Fruit fly (Drosophila melanogaster): ENCODE measurements around the gene CG6138.

Gene CG6138

DNA sequence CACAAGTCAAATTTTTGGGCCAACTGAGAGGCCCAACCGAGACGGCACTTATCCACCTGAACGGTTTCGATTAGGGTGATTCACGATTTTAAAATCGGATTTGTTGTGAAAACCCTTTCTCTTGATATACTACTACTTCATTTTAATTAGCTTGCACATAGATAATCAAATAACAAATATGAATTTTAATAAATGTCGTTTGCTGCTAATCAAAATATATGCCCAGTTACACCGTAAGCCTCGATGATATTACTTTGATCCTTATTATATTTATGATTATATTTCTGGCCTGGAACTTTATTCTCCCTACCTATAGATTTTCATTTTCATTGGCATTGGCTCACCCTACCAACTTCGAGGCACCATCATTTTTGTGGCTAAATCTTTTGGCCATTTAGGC is 48.8 kb downstream of the CG6138 start (continued):
- TF ChIP-seq vri (GFP tag; optimal IDR thresholded peaks at IDR 0.05), result peak; percentile 62
- TF ChIP-seq CG31627 (GFP tag; optimal IDR thresholded peaks at IDR 0.05), result peak; percentile 55
- peak; percentile 71 for TF ChIP-seq topi (GFP tag; optimal IDR thresholded peaks at IDR 0.05)
- TF ChIP-seq fd59A (GFP tag; optimal IDR thresholded peaks at IDR 0.05), result peak; percentile 56
- TF ChIP-seq CG10669 (GFP tag; optimal IDR thresholded peaks at IDR 0.05), result peak; percentile 47
- peak; percentile 30 for TF ChIP-seq CG7368 (GFP tag; optimal IDR thresholded peaks at IDR 0.05)
- TF ChIP-seq CG34406 (GFP tag; optimal IDR thresholded peaks at IDR 0.05), result peak; percentile 71
- TF ChIP-seq CG6276 (GFP tag; optimal IDR thresholded peaks at IDR 0.05), result no peak
- peak; percentile 79 for TF ChIP-seq Met (GFP tag; optimal IDR thresholded peaks at IDR 0.05)
- peak; percentile 24 for TF ChIP-seq CG16779 (tag; optimal IDR thresholded peaks at IDR 0.05)
- TF ChIP-seq lz (GFP tag; optimal IDR thresholded peaks at IDR 0.05), result peak; percentile 66
- TF ChIP-seq CG8632 (GFP tag; optimal IDR thresholded peaks at IDR 0.05), result peak; percentile 54
- TF ChIP-seq CG6792 (GFP tag; optimal IDR thresholded peaks at IDR 0.05), result peak; percentile 67
- TF ChIP-seq svp (GFP tag), result peak; percentile 88
- TF ChIP-seq CG4318 (GFP tag; optimal IDR thresholded peaks at IDR 0.05), result peak; percentile 15
- peak; percentile 62 for TF ChIP-seq net (GFP tag; optimal IDR thresholded peaks at IDR 0.05)

DNA sequence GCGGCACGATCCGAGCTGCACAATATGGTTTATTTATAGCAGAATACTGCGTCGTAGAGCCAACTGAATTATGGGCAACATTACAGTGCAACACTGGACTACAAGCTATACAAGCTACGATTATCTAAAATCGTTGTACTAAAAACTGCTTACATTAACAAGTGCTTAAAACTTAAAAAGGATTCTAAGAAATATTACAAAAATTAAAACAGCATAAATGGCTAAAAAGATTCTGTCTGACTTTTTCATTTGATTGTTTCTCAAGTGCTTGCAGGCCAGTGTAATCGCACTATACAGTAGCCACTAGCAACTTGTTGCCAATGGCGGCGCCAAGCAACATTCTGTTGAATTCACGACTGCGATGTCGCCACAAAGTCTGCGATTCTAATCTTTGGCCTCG is 49.7 kb downstream of the CG6138 start:
- peak; percentile 94 for TF ChIP-seq Gug (GFP tag; IDR thresholded peaks at IDR 0.05)
- TF ChIP-seq CG7368 (GFP tag; optimal IDR thresholded peaks at IDR 0.05), result peak; percentile 76
- peak; percentile 91 for TF ChIP-seq CG10669 (GFP tag; optimal IDR thresholded peaks at IDR 0.05)
- peak; percentile 92 for TF ChIP-seq dsx (GFP tag; optimal IDR thresholded peaks at IDR 0.05; ENCODE audit: poor library complexity, severe bottlenecking)
- peak; percentile 88 for TF ChIP-seq CG32006 (GFP tag; optimal IDR thresholded peaks at IDR 0.05)
- peak; percentile 86 for TF ChIP-seq acj6 (GFP tag; optimal IDR thresholded peaks at IDR 0.05)
- peak; percentile 89 for TF ChIP-seq OdsH (GFP tag; optimal IDR thresholded peaks at IDR 0.05)
- peak; percentile 15 for TF ChIP-seq fd85E (GFP tag; optimal IDR thresholded peaks at IDR 0.05)
- TF ChIP-seq CG6792 (GFP tag; optimal IDR thresholded peaks at IDR 0.05), result peak; percentile 80
- peak; percentile 93 for TF ChIP-seq Ets96B (tag; optimal IDR thresholded peaks at IDR 0.05)
- peak; percentile 89 for TF ChIP-seq CG3032 (tag; optimal IDR thresholded peaks at IDR 0.05)
- peak; percentile 64 for TF ChIP-seq topi (GFP tag; optimal IDR thresholded peaks at IDR 0.05)
- TF ChIP-seq Hr38 (GFP tag; optimal IDR thresholded peaks at IDR 0.05), result no peak
- TF ChIP-seq Hr39 (GFP tag; optimal IDR thresholded peaks at IDR 0.05), result peak; percentile 53
- peak; percentile 19 for TF ChIP-seq Ets21C (GFP tag; optimal IDR thresholded peaks at IDR 0.05)
- peak; percentile 84 for TF ChIP-seq Eip75B (GFP tag; optimal IDR thresholded peaks at IDR 0.05)
- TF ChIP-seq CG6163 (GFP tag; IDR thresholded peaks at IDR 0.05), result peak; percentile 95
- TF ChIP-seq CG16779 (tag; optimal IDR thresholded peaks at IDR 0.05), result peak; percentile 52
- peak; percentile 79 to 86 for TF ChIP-seq salr (GFP tag; optimal IDR thresholded peaks at IDR 0.05)
- peak; percentile 87 for TF ChIP-seq spab (GFP tag; optimal IDR thresholded peaks at IDR 0.05)
- peak; percentile 44 for TF ChIP-seq cyc (GFP tag; optimal IDR thresholded peaks at IDR 0.05)
- TF ChIP-seq CG3919 (GFP tag; optimal IDR thresholded peaks at IDR 0.05), result peak; percentile 90
- peak; percentile 16 for TF ChIP-seq Sox102F (GFP tag; optimal IDR thresholded peaks at IDR 0.05)
- no peak for TF ChIP-seq CG6854 (GFP tag; optimal IDR thresholded peaks at IDR 0.05)
- TF ChIP-seq CG4318 (GFP tag; optimal IDR thresholded peaks at IDR 0.05), result peak; percentile 72
- TF ChIP-seq CG34406 (GFP tag; optimal IDR thresholded peaks at IDR 0.05), result peak; percentile 71
- TF ChIP-seq CG15336 (GFP tag; IDR thresholded peaks at IDR 0.05), result peak; percentile 97
- TF ChIP-seq CG31627 (GFP tag; optimal IDR thresholded peaks at IDR 0.05), result peak; percentile 43
- TF ChIP-seq CG11294 (GFP tag; IDR thresholded peaks at IDR 0.05), result peak; percentile 92
- peak; percentile 94 for TF ChIP-seq CG8119 (GFP tag; IDR thresholded peaks at IDR 0.05)
- peak; percentile 96 for TF ChIP-seq eg (GFP tag; IDR thresholded peaks at IDR 0.05)
- peak; percentile 86 for TF ChIP-seq net (GFP tag; optimal IDR thresholded peaks at IDR 0.05)
- peak; percentile 86 for TF ChIP-seq Hr4 (GFP tag; optimal IDR thresholded peaks at IDR 0.05)
- TF ChIP-seq esn (GFP tag; optimal IDR thresholded peaks at IDR 0.05), result no peak
- peak; percentile 57 for TF ChIP-seq Met (GFP tag; optimal IDR thresholded peaks at IDR 0.05)
- peak; percentile 87 for TF ChIP-seq fd59A (GFP tag; optimal IDR thresholded peaks at IDR 0.05)
- TF ChIP-seq CG8319 (GFP tag; optimal IDR thresholded peaks at IDR 0.05), result peak; percentile 60
- peak; percentile 79 for TF ChIP-seq CG9139 (GFP tag; optimal IDR thresholded peaks at IDR 0.05)
- no peak for TF ChIP-seq Blimp-1 (GFP tag; optimal IDR thresholded peaks at IDR 0.05)
- no peak for TF ChIP-seq fkh (GFP tag; optimal IDR thresholded peaks at IDR 0.05)
- TF ChIP-seq CG8632 (GFP tag; optimal IDR thresholded peaks at IDR 0.05), result peak; percentile 66
- TF ChIP-seq ss (GFP tag; optimal IDR thresholded peaks at IDR 0.05), result peak; percentile 79 to 85
- TF ChIP-seq CG6808 (GFP tag; optimal IDR thresholded peaks at IDR 0.05), result peak; percentile 85
- peak; percentile 87 for TF ChIP-seq CG1621 (tag; optimal IDR thresholded peaks at IDR 0.05)
